Fruit fly (Drosophila melanogaster) whole organism, embryonic: ENCODE results near the gene Cnep1r2.
A peak's percentile ranks its signal among the peaks of the same experiment; 100 is the strongest.

Source experiments
- Ada2b ChIP-seq: fragments of 200-800 bp; sonication (Bioruptor generic); IDR thresholded peaks from 2 replicates; pipeline ENCODE4 v1.3.6; 2022; ENCODE audit warnings: missing biosample characterization, missing genetic modification characterization
- Aef1 ChIP-seq: fragments of 200-800 bp; sonication (Bioruptor generic); IDR thresholded peaks from 3 replicates; pipeline ENCODE4 v1.3.6; 2022; ENCODE audit warnings: missing biosample characterization, missing genetic modification characterization
- CG10147 ChIP-seq: fragments of 200-800 bp; sonication (Bioruptor generic); optimal IDR thresholded peaks from 2 replicates; lab custom pipeline; 2019; ENCODE audit warnings: missing biosample characterization, mild to moderate bottlenecking, missing genetic modification characterization, moderate library complexity
- CG12299 ChIP-seq: fragments of 200-800 bp; sonication (Bioruptor generic); optimal IDR thresholded peaks from 2 replicates; lab custom pipeline; 2018; ENCODE audit warnings: missing biosample characterization, mild to moderate bottlenecking, missing genetic modification characterization
- CG12744 ChIP-seq: fragments of 200-800 bp; sonication (Bioruptor generic); optimal IDR thresholded peaks from 2 replicates; lab custom pipeline; 2016; ENCODE audit warnings: missing biosample characterization, missing genetic modification characterization
- CG15073 ChIP-seq: fragments of 200-800 bp; sonication (Bioruptor generic); optimal IDR thresholded peaks from 2 replicates; lab custom pipeline; 2016; ENCODE audit warnings: missing biosample characterization, missing genetic modification characterization
- CG17186 ChIP-seq: fragments of 200-800 bp; sonication (Bioruptor generic); optimal IDR thresholded peaks from 3 replicates; lab custom pipeline; 2017; ENCODE audit warnings: missing biosample characterization, missing genetic modification reagents, missing genetic modification characterization
- CG17802 ChIP-seq: fragments of 200-800 bp; sonication (Bioruptor generic); optimal IDR thresholded peaks from 2 replicates; lab custom pipeline; 2018; ENCODE audit warnings: missing biosample characterization, mild to moderate bottlenecking, missing genetic modification characterization, moderate library complexity
- CG18619 ChIP-seq: fragments of 200-800 bp; sonication (Bioruptor generic); optimal IDR thresholded peaks from 3 replicates; lab custom pipeline; 2017; ENCODE audit warnings: missing biosample characterization, mild to moderate bottlenecking, missing genetic modification characterization
- CG30431 ChIP-seq: fragments of 200-800 bp; sonication (Bioruptor generic); optimal IDR thresholded peaks from 2 replicates; lab custom pipeline; 2017; ENCODE audit warnings: missing biosample characterization, missing genetic modification characterization
- CG4617 ChIP-seq: fragments of 200-800 bp; sonication (Bioruptor generic); optimal IDR thresholded peaks from 3 replicates; lab custom pipeline; 2016; ENCODE audit warnings: missing biosample characterization, missing genetic modification characterization, borderline replicate concordance
- CG4854 ChIP-seq: fragments of 200-800 bp; sonication (Bioruptor generic); optimal IDR thresholded peaks from 2 replicates; lab custom pipeline; 2016; ENCODE audit warnings: missing biosample characterization, missing genetic modification characterization, inconsistent platforms
- CG6175 ChIP-seq: fragments of 200-800 bp; sonication (Bioruptor generic); IDR thresholded peaks from 3 replicates; pipeline ENCODE4 v1.3.6; 2022; ENCODE audit warnings: missing biosample characterization, missing genetic modification characterization
- CG6683 ChIP-seq: fragments of 200-800 bp; sonication (Bioruptor generic); optimal IDR thresholded peaks from 2 replicates; lab custom pipeline; 2017; ENCODE audit warnings: missing biosample characterization, mild to moderate bottlenecking, missing genetic modification characterization, missing genetic modification reagents
- CG7987 ChIP-seq: fragments of 200-800 bp; sonication (Bioruptor generic); optimal IDR thresholded peaks from 2 replicates; lab custom pipeline; 2018; ENCODE audit warnings: missing biosample characterization, mild to moderate bottlenecking, missing genetic modification characterization, moderate library complexity
- Deaf1 ChIP-seq: fragments of 200-800 bp; optimal IDR thresholded peaks from 3 replicates; lab custom pipeline; 2019; ENCODE audit warnings: missing biosample characterization, mild to moderate bottlenecking, missing genetic modification characterization, moderate library complexity
- Doc2 ChIP-seq: fragments of 200-800 bp; sonication (Bioruptor generic); IDR thresholded peaks from 2 replicates; pipeline ENCODE4 v1.3.6; 2022; ENCODE audit warnings: missing biosample characterization, missing genetic modification characterization
- Doc3 ChIP-seq: fragments of 200-800 bp; sonication (Bioruptor generic); IDR thresholded peaks from 3 replicates; pipeline ENCODE4 v1.3.6; 2022; ENCODE audit warnings: missing biosample characterization, missing genetic modification characterization; ENCODE audit not compliant: partially characterized antibody
- Fer2 ChIP-seq: fragments of 200-800 bp; sonication (Bioruptor generic); optimal IDR thresholded peaks from 2 replicates; lab custom pipeline; 2018; ENCODE audit warnings: missing biosample characterization, mild to moderate bottlenecking, missing genetic modification characterization, moderate library complexity
- Hr78 ChIP-seq, 2 experiments: fragments of 200-800 bp in 1 of 2; fragments of >200 bp in 1 of 2; sonication (Bioruptor generic) in 1 of 2; optimal IDR thresholded peaks; 2 replicates each; lab custom pipeline; 2017 to 2019; ENCODE audit warnings: missing biosample characterization in 2 of 2, missing genetic modification characterization in 2 of 2, mild to moderate bottlenecking in 1 of 2, moderate library complexity in 1 of 2
- Max ChIP-seq: fragments of 200-800 bp; sonication (Bioruptor generic); optimal IDR thresholded peaks from 2 replicates; lab custom pipeline; 2016; ENCODE audit warnings: missing biosample characterization, mild to moderate bottlenecking, missing genetic modification characterization
- Optix ChIP-seq: fragments of 200-800 bp; sonication (Bioruptor generic); IDR thresholded peaks from 3 replicates; pipeline ENCODE4 v1.3.6; 2022; ENCODE audit warnings: missing biosample characterization, missing genetic modification characterization
- Ssrp ChIP-seq: fragments of 200-800 bp; sonication (Bioruptor generic); optimal IDR thresholded peaks from 2 replicates; lab custom pipeline; 2018; ENCODE audit warnings: missing biosample characterization, mild to moderate bottlenecking, missing genetic modification characterization, moderate library complexity
- bab2 ChIP-seq: fragments of 200-800 bp; sonication (Bioruptor generic); optimal IDR thresholded peaks from 2 replicates; lab custom pipeline; 2016; ENCODE audit warnings: missing biosample characterization, missing genetic modification characterization
- cg ChIP-seq: fragments of 200-800 bp; sonication (Bioruptor generic); optimal IDR thresholded peaks from 3 replicates; lab custom pipeline; 2019; ENCODE audit warnings: missing biosample characterization, mild to moderate bottlenecking, missing genetic modification characterization, moderate library complexity
- dati ChIP-seq: fragments of 200-800 bp; sonication (Bioruptor generic); IDR thresholded peaks from 2 replicates; pipeline ENCODE4 v1.3.6; 2022; ENCODE audit warnings: missing biosample characterization, missing genetic modification characterization
- dmrt99B ChIP-seq: fragments of 200-800 bp; sonication (Bioruptor generic); optimal IDR thresholded peaks from 2 replicates; lab custom pipeline; 2018; ENCODE audit warnings: missing biosample characterization, mild to moderate bottlenecking, missing genetic modification characterization, moderate library complexity
- dysf ChIP-seq: fragments of 200-800 bp; sonication (Bioruptor generic); IDR thresholded peaks from 3 replicates; pipeline ENCODE4 v1.3.6; 2022; ENCODE audit warnings: missing biosample characterization, missing genetic modification characterization
- ems ChIP-seq: fragments of 200-800 bp; sonication (Bioruptor generic); optimal IDR thresholded peaks from 3 replicates; lab custom pipeline; 2016; ENCODE audit warnings: missing biosample characterization, missing genetic modification characterization
- en ChIP-seq: fragments of 200-800 bp; sonication (Bioruptor generic); optimal IDR thresholded peaks from 2 replicates; lab custom pipeline; 2016; ENCODE audit warnings: missing biosample characterization, missing genetic modification characterization
- ftz-f1 ChIP-seq: fragments of 200-800 bp; sonication (Bioruptor generic); optimal IDR thresholded peaks from 2 replicates; lab custom pipeline; 2016; ENCODE audit warnings: missing biosample characterization, missing genetic modification characterization
- gce ChIP-seq: fragments of 200-800 bp; sonication (Bioruptor generic); IDR thresholded peaks from 3 replicates; pipeline ENCODE4 v1.3.6; 2022; ENCODE audit warnings: missing biosample characterization, missing genetic modification characterization
- gt ChIP-seq: fragments of 200-800 bp; sonication (Bioruptor generic); IDR thresholded peaks from 2 replicates; pipeline ENCODE4 v1.3.6; 2022; ENCODE audit warnings: missing biosample characterization, missing genetic modification characterization
- jigr1 ChIP-seq: fragments of 200-800 bp; sonication (Bioruptor generic); IDR thresholded peaks from 3 replicates; pipeline ENCODE4 v1.3.6; 2022; ENCODE audit warnings: missing biosample characterization, missing genetic modification characterization
- luna ChIP-seq: fragments of 200-800 bp; sonication (Bioruptor generic); optimal IDR thresholded peaks from 2 replicates; lab custom pipeline; 2016; ENCODE audit warnings: missing biosample characterization, missing genetic modification characterization
- odd ChIP-seq: fragments of 200-800 bp; sonication (Bioruptor generic); optimal IDR thresholded peaks from 2 replicates; lab custom pipeline; 2017; ENCODE audit warnings: missing biosample characterization, mild to moderate bottlenecking, missing genetic modification characterization
- onecut ChIP-seq: fragments of 200-800 bp; sonication (Bioruptor generic); IDR thresholded peaks from 2 replicates; pipeline ENCODE4 v1.3.6; 2022; ENCODE audit warnings: missing biosample characterization, missing genetic modification characterization
- p53 ChIP-seq: fragments of 200-800 bp; sonication (Bioruptor generic); optimal IDR thresholded peaks from 2 replicates; lab custom pipeline; 2016; ENCODE audit warnings: missing biosample characterization, missing genetic modification characterization
- pho ChIP-seq: fragments of 200-800 bp; sonication (Bioruptor generic); optimal IDR thresholded peaks from 2 replicates; lab custom pipeline; 2016; ENCODE audit warnings: missing biosample characterization, missing genetic modification characterization
- prd ChIP-seq, 3 experiments: fragments of >200 bp in 2 of 3; fragments of 200-800 bp in 1 of 3; sonication (Bioruptor generic) in 1 of 3; optimal IDR thresholded peaks in 2 of 3; IDR thresholded peaks in 1 of 3; 2 replicates in 2 of 3; 3 replicates in 1 of 3; pipeline versions ENCODE4 v1.3.6 to Lab custom; 2017 to 2022; ENCODE audit warnings: missing biosample characterization in 1 of 3, missing genetic modification characterization in 1 of 3
- schlank ChIP-seq: fragments of 200-800 bp; sonication (Bioruptor generic); optimal IDR thresholded peaks from 2 replicates; lab custom pipeline; 2018; ENCODE audit warnings: missing biosample characterization, mild to moderate bottlenecking, missing genetic modification characterization
- sd ChIP-seq: fragments of 200-800 bp; sonication (Bioruptor generic); optimal IDR thresholded peaks from 3 replicates; lab custom pipeline; 2018; ENCODE audit warnings: missing biosample characterization, mild to moderate bottlenecking, missing genetic modification characterization, moderate library complexity
- sens-2 ChIP-seq: fragments of 200-800 bp; sonication (Bioruptor generic); IDR thresholded peaks from 2 replicates; pipeline ENCODE4 v1.3.6; 2022; ENCODE audit warnings: missing biosample characterization, missing genetic modification characterization
- seq ChIP-seq: fragments of 200-800 bp; sonication (Bioruptor generic); IDR thresholded peaks from 2 replicates; pipeline ENCODE4 v1.3.6; 2022; ENCODE audit warnings: missing biosample characterization, missing genetic modification characterization
- tgo ChIP-seq: fragments of 200-800 bp; sonication (Bioruptor generic); IDR thresholded peaks from 3 replicates; pipeline ENCODE4 v1.3.6; 2022; ENCODE audit warnings: missing biosample characterization, missing genetic modification characterization
- usp ChIP-seq: fragments of >200 bp; optimal IDR thresholded peaks from 2 replicates; lab custom pipeline; 2017; ENCODE audit warnings: missing biosample characterization, missing genetic modification characterization
- zen2 ChIP-seq: fragments of 200-800 bp; sonication (Bioruptor generic); IDR thresholded peaks from 3 replicates; pipeline ENCODE4 v1.3.6; 2022; ENCODE audit warnings: missing biosample characterization, missing genetic modification characterization; ENCODE audit not compliant: partially characterized antibody
- zf30C ChIP-seq: fragments of 200-800 bp; sonication (Bioruptor generic); optimal IDR thresholded peaks from 3 replicates; lab custom pipeline; 2018; ENCODE audit warnings: missing biosample characterization, mild to moderate bottlenecking, missing genetic modification characterization
- zfh2 ChIP-seq: fragments of 200-800 bp; sonication (Bioruptor generic); optimal IDR thresholded peaks from 2 replicates; lab custom pipeline; 2016; ENCODE audit warnings: missing biosample characterization, missing genetic modification characterization

The Cnep1r2 gene

DNA sequence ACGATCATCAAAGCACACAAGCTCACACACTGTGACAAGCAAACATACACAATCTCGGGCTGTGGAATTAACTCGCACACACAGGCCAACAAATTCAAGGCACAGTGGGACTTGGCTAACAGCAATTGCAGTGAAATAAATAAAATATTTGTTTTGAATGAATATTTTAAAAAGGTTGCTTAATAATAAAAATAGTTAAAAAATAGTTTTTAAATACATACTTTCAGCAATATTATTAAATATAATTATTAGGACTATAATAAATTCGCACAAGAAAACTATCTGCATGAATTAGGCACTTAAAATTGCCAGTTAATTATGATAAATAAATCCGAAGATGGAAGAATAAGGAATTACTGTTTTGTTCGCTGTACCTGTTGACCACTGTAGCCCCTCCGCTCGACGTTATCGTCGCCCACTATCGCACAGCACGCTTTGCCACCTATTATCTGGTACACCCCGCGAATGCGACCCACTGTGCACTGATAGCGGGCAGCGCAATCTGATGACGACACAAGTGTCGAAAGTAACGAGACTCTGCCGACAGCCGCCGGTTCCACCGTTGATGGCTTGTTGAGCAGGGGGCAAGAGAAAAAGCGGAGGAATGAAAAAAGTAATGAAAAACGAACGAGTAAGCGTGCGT, 44.9 kb downstream of the Cnep1r2 start (continued):
- TF ChIP-seq pho (GFP tag; lab: Kevin White, UChicago) (peak; percentile 87), dysf (GFP tag; lab: Robert Waterston, UW) (peak; percentile 99), cg (GFP tag; lab: Kevin White, UChicago) (peak; percentile 54), Deaf1 (peak; percentile 89), Ada2b (peak; percentile 95), CG17802 (peak; percentile 76), CG12744 (GFP tag; lab: Kevin White, UChicago) (peak; percentile 74), Aef1 (GFP tag; lab: Robert Waterston, UW) (peak; percentile 96), luna (GFP tag; lab: Kevin White, UChicago) (no peak), CG4617 (GFP tag; lab: Kevin White, UChicago) (peak; percentile 91), jigr1 (GFP tag; lab: Robert Waterston, UW) (peak; percentile 98), CG6683 (GFP tag; lab: Kevin White, UChicago) (peak; percentile 98), zf30C (no peak), ems (GFP tag; lab: Kevin White, UChicago) (peak; percentile 77), prd (optimal IDR thresholded peaks at IDR 0.05; lab: Kevin White, UChicago) (no peak), prd (GFP tag; IDR thresholded peaks at IDR 0.05; lab: Robert Waterston, UW) (peak; percentile 97), zen2 (GFP tag; lab: Robert Waterston, UW) (no peak), en (peak; percentile 56), onecut (GFP tag; lab: Robert Waterston, UW) (peak; percentile 92), CG17186 (GFP tag; lab: Kevin White, UChicago) (peak; percentile 85), dati (GFP tag; lab: Robert Waterston, UW) (peak; percentile 86), CG30431 (GFP tag; lab: Kevin White, UChicago) (peak; percentile 95), usp (GFP tag; lab: Kevin White, UChicago) (no peak), ftz-f1 (GFP tag; lab: Kevin White, UChicago) (peak; percentile 59), zfh2 (GFP tag; lab: Kevin White, UChicago) (peak; percentile 81), Fer2 (tag; lab: Kevin White, UChicago) (peak; percentile 95), CG6175 (GFP tag; lab: Robert Waterston, UW) (peak; percentile 96), Max (GFP tag; lab: Kevin White, UChicago) (peak; percentile 97), gt (GFP tag; lab: Robert Waterston, UW) (peak; percentile 85), bab2 (peak; percentile 62), CG7987 (GFP tag; lab: Kevin White, UChicago) (peak; percentile 79), tgo (peak; percentile 97), CG12299 (tag; lab: Kevin White, UChicago) (peak; percentile 96), odd (GFP tag; lab: Kevin White, UChicago) (peak; percentile 99), Optix (GFP tag; lab: Robert Waterston, UW) (peak; percentile 83), sd (tag; lab: Kevin White, UChicago) (peak; percentile 96), CG15073 (GFP tag; lab: Kevin White, UChicago) (peak; percentile 83), p53 (no peak), seq (GFP tag; lab: Robert Waterston, UW) (peak; percentile 99), dmrt99B (tag; lab: Kevin White, UChicago) (peak; percentile 99), CG10147 (GFP tag; lab: Kevin White, UChicago) (peak; percentile 97), sens-2 (GFP tag; lab: Robert Waterston, UW) (peak; percentile 76), schlank (tag; lab: Kevin White, UChicago) (peak; percentile 84), Ssrp (tag; lab: Kevin White, UChicago) (peak; percentile 99), Hr78 (GFP tag; optimal IDR thresholded peaks at IDR 0.05; lab: Kevin White, UChicago) (peak in 1 of 2 experiments; percentile 91), gce (peak; percentile 89), CG4854 (GFP tag; lab: Kevin White, UChicago) (peak; percentile 85), Doc3 (GFP tag; lab: Robert Waterston, UW) (0 out of 3 replicates have a peak, but pooled peaks have one; percentile 10), Doc2 (no peak; the same call in none of the 2 replicates), CG18619 (GFP tag; lab: Kevin White, UChicago) (peak; percentile 99)
